Worm (Caenorhabditis elegans) whole organism, L2 larva: ENCODE results near the gene prp-39.

Experiments used
- blmp-1 ChIP-seq: sonication (generic microtip); optimal IDR thresholded peaks from 2 replicates; lab custom pipeline; 2017; ENCODE audit warnings: missing genetic modification characterization, mild to moderate bottlenecking, missing compliant biosample characterization, antibody characterized with exemption, moderate library complexity; ENCODE audit not compliant: insufficient read depth
- lsy-2 ChIP-seq, 2 experiments: fragments of 150-350 bp in 1 of 2; sonication (generic microtip) in 1 of 2; optimal IDR thresholded peaks; 2 replicates each; lab custom pipeline; 2014 to 2017; ENCODE audit warnings: missing biosample characterization in 2 of 2, missing genetic modification characterization in 2 of 2
- mdl-1 ChIP-seq, 2 experiments: fragments of 150-350 bp in 1 of 2; sonication (generic microtip) in 1 of 2; optimal IDR thresholded peaks; 2 replicates each; lab custom pipeline; 2017; ENCODE audit warnings: missing biosample characterization in 2 of 2, missing genetic modification characterization in 2 of 2
- nhr-23 ChIP-seq: fragments of 150-350 bp; optimal IDR thresholded peaks from 2 replicates; lab custom pipeline; 2014; ENCODE audit warnings: missing biosample characterization, missing genetic modification reagents, missing genetic modification characterization
- skn-1 ChIP-seq: sonication (generic microtip); optimal IDR thresholded peaks from 2 replicates; lab custom pipeline; 2017; ENCODE audit warnings: missing biosample characterization, missing genetic modification characterization
- snpc-4 ChIP-seq: fragments of 150-350 bp; optimal IDR thresholded peaks from 2 replicates; lab custom pipeline; 2014; ENCODE audit warnings: missing biosample characterization, missing genetic modification characterization
- unc-62 ChIP-seq: fragments of 150-350 bp; optimal IDR thresholded peaks from 2 replicates; lab custom pipeline; 2014; ENCODE audit warnings: missing biosample characterization, missing genetic modification reagents, missing genetic modification characterization

DNA sequence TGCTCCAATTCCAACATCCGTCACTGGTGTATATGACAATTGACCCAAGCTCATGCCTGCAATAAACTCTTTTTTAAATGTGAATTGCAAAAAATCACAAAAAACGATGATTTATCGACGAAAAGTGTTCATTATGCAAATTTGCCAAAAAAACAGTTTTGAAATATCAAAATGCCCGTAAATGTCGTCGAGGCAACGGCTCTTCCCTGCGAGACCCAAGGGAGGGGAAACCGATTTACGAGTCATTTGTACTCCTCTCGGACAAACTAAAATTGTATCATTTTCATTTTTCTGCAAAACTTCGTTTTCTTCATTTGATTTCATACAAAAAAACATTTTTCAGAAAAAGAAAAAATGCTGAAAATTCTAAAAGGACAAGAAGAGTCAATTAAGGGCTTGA, 2.1 kb upstream of the prp-39 start, which contains the start of the genes hmgs-1 and F25B4.4:
- TF ChIP-seq snpc-4: peak; percentile 68
- TF ChIP-seq unc-62 (GFP tag; lab: Kevin White, UChicago): peak; percentile 49
- TF ChIP-seq nhr-23 (tag; lab: Kevin White, UChicago): no peak
- peak; percentile 78 for TF ChIP-seq blmp-1 (tag; lab: Kevin White, UChicago)
- peak; percentile 84 to 95 for TF ChIP-seq lsy-2 (tag; optimal IDR thresholded peaks at IDR 0.05; lab: Kevin White, UChicago)
- no peak for TF ChIP-seq mdl-1 (tag; optimal IDR thresholded peaks at IDR 0.05; lab: Kevin White, UChicago)
- peak; percentile 21 for TF ChIP-seq skn-1 (tag; lab: Kevin White, UChicago)
